Fruit fly (Drosophila melanogaster) whole organism, embryonic: ENCODE measurements around the gene Dop1R2.

Source experiments
- CG1233 ChIP-seq: fragments of 200-800 bp; sonication (Bioruptor generic); optimal IDR thresholded peaks from 4 replicates; lab custom pipeline; 2018; ENCODE audit warnings: missing biosample characterization, mild to moderate bottlenecking, missing genetic modification characterization
- CG13424 ChIP-seq: fragments of 200-800 bp; sonication (Bioruptor generic); optimal IDR thresholded peaks from 2 replicates; lab custom pipeline; 2019; ENCODE audit warnings: missing biosample characterization, mild to moderate bottlenecking, missing genetic modification characterization, moderate library complexity
- CG43689 ChIP-seq: fragments of 200-800 bp; sonication (Bioruptor generic); IDR thresholded peaks from 2 replicates; pipeline ENCODE4 v1.3.6; 2022; ENCODE audit warnings: missing biosample characterization, missing genetic modification characterization
- CG7839 ChIP-seq: fragments of 200-800 bp; sonication (Bioruptor generic); optimal IDR thresholded peaks from 3 replicates; lab custom pipeline; 2018; ENCODE audit warnings: missing biosample characterization, mild to moderate bottlenecking, missing genetic modification characterization, moderate library complexity
- CG8924 ChIP-seq: fragments of 200-800 bp; optimal IDR thresholded peaks from 3 replicates; lab custom pipeline; 2019; ENCODE audit warnings: missing biosample characterization, mild to moderate bottlenecking, missing genetic modification characterization, moderate library complexity
- Dip2 ChIP-seq: fragments of 200-800 bp; sonication (Bioruptor generic); IDR thresholded peaks from 2 replicates; pipeline ENCODE4 v1.3.6; 2022; ENCODE audit warnings: missing biosample characterization, missing genetic modification characterization
- Med ChIP-seq: fragments of 200-800 bp; sonication (Bioruptor generic); peaks from one replicate; lab custom pipeline; 2016; ENCODE audit warnings: missing biosample characterization, missing genetic modification characterization, mild to moderate bottlenecking, inconsistent platforms, moderate library complexity
- cad ChIP-seq: fragments of >200 bp; optimal IDR thresholded peaks from 2 replicates; lab custom pipeline; 2017; ENCODE audit warnings: missing biosample characterization, missing genetic modification characterization
- crc ChIP-seq: fragments of 200-800 bp; sonication (Bioruptor generic); optimal IDR thresholded peaks from 2 replicates; lab custom pipeline; 2016; ENCODE audit warnings: missing biosample characterization, missing genetic modification characterization
- gem ChIP-seq: fragments of 200-800 bp; sonication (Bioruptor generic); optimal IDR thresholded peaks from 2 replicates; lab custom pipeline; 2019; ENCODE audit warnings: missing biosample characterization, mild to moderate bottlenecking, missing genetic modification characterization, moderate library complexity
- lab ChIP-seq: fragments of 200-800 bp; sonication (Bioruptor generic); optimal IDR thresholded peaks from 3 replicates; lab custom pipeline; 2017; ENCODE audit warnings: missing biosample characterization, missing genetic modification characterization, mild to moderate bottlenecking, moderate library complexity, missing genetic modification reagents
- trem ChIP-seq: fragments of 200-800 bp; optimal IDR thresholded peaks from 3 replicates; lab custom pipeline; 2019; ENCODE audit warnings: missing biosample characterization, mild to moderate bottlenecking, missing genetic modification characterization, moderate library complexity
- ttk ChIP-seq: fragments of 200-800 bp; sonication (Bioruptor generic); IDR thresholded peaks from 2 replicates; pipeline ENCODE4 v2.1.2; 2022; ENCODE audit warnings: missing biosample characterization, missing genetic modification characterization
- zen2 ChIP-seq: fragments of 200-800 bp; sonication (Bioruptor generic); IDR thresholded peaks from 3 replicates; pipeline ENCODE4 v1.3.6; 2022; ENCODE audit warnings: missing biosample characterization, missing genetic modification characterization; ENCODE audit not compliant: partially characterized antibody

dm6 chr3R:29686698-29687097 lies 26.9 kb upstream of the Dop1R2 start:
- no peak for TF ChIP-seq zen2
- TF ChIP-seq CG7839 (tag; lab: Kevin White, UChicago), result no peak
- TF ChIP-seq CG13424 (tag; lab: Kevin White, UChicago), result no peak
- TF ChIP-seq trem (tag; lab: Kevin White, UChicago), result no peak
- no peak for TF ChIP-seq crc
- TF ChIP-seq Dip2 (GFP tag; lab: Robert Waterston, UW), result no peak
- TF ChIP-seq cad (GFP tag; lab: Kevin White, UChicago), result no peak
- no peak for TF ChIP-seq lab (GFP tag; lab: Kevin White, UChicago)
- TF ChIP-seq Med (GFP tag; lab: Kevin White, UChicago), result no peak
- no peak for TF ChIP-seq ttk (GFP tag; lab: Robert Waterston, UW)
- TF ChIP-seq CG43689, result no peak
- no peak for TF ChIP-seq gem
- TF ChIP-seq CG1233 (GFP tag; lab: Kevin White, UChicago), result no peak
- TF ChIP-seq CG8924 (tag; lab: Kevin White, UChicago), result no peak
